Fruit fly (Drosophila melanogaster) whole organism, pupa: Measurements from ENCODE around the gene CG4998.

Experiments
- CG4496 ChIP-seq: fragments of 200-800 bp; sonication (Bioruptor generic); IDR thresholded peaks from 3 replicates; pipeline ENCODE4 v1.3.6; 2022; ENCODE audit warnings: missing biosample characterization, missing genetic modification characterization
- rn ChIP-seq: fragments of 200-800 bp; sonication (Bioruptor generic); IDR thresholded peaks from 2 replicates; pipeline ENCODE4 v1.3.6; 2022; ENCODE audit warnings: missing biosample characterization, missing genetic modification characterization

- TF ChIP-seq rn (GFP tag; lab: Robert Waterston, UW) (no peak), CG4496 (GFP tag; lab: Robert Waterston, UW) (no peak)
Measured at dm6 chr3L:16289067-16289466, 49.7 kb upstream of the CG4998 start.
